Fruit fly (Drosophila melanogaster) whole organism, larva: Measurements from ENCODE around the gene CG9727.

ENCODE experiments used
- noc ChIP-seq: fragments of 200-800 bp; sonication (Bioruptor generic); optimal IDR thresholded peaks from 3 replicates; lab custom pipeline; 2019; ENCODE audit warnings: missing biosample characterization, mild to moderate bottlenecking, missing genetic modification characterization, moderate library complexity

The CG9727 gene

dm6 chr3R:6456140-6457054, at the start of gene CG9727:
Gene CG9727 (minus strand): TSS chr3R:6456676.
- no peak for TF ChIP-seq noc (tag; lab: Kevin White, UChicago)

dm6 chr3R:6504408-6504807, 47.9 kb upstream of the CG9727 start:
- TF ChIP-seq noc (tag; lab: Kevin White, UChicago): no peak

dm6 chr3R:6495938-6496337, 39.5 kb upstream of the CG9727 start:
- no peak for TF ChIP-seq noc (tag; lab: Kevin White, UChicago)

dm6 chr3R:6481740-6482443, 25.4 kb upstream of the CG9727 start:
- TF ChIP-seq noc (tag; lab: Kevin White, UChicago): no peak

- no peak for TF ChIP-seq noc (tag; lab: Kevin White, UChicago)
Observed at dm6 chr3R:6477877-6478361, 21.4 kb upstream of the CG9727 start, which contains the start of gene CG15186. Gene CG15186 (plus strand): TSS chr3R:6478311.

dm6 chr3R:6476429-6476828, 20.0 kb upstream of the CG9727 start:
- no peak for TF ChIP-seq noc (tag; lab: Kevin White, UChicago)

dm6 chr3R:6474430-6474829, 18.0 kb upstream of the CG9727 start:
- TF ChIP-seq noc (tag; lab: Kevin White, UChicago): no peak

dm6 chr3R:6468351-6468685, 11.8 kb upstream of the CG9727 start, which contains the start of gene Neurochondrin:
Gene Neurochondrin (plus strand): TSS chr3R:6468437.
- TF ChIP-seq noc (tag; lab: Kevin White, UChicago): no peak

dm6 chr3R:6467646-6468350, 11.3 kb upstream of the CG9727 start:
- TF ChIP-seq noc (tag; lab: Kevin White, UChicago): no peak

dm6 chr3R:6462978-6463377, 6.5 kb upstream of the CG9727 start:
- no peak for TF ChIP-seq noc (tag; lab: Kevin White, UChicago)

- no peak for TF ChIP-seq noc (tag; lab: Kevin White, UChicago)
Observed at dm6 chr3R:6460589-6461141, 4.2 kb upstream of the CG9727 start.

dm6 chr3R:6457055-6457391, 547 bp upstream of the CG9727 start, which contains the start of gene Zif:
Gene Zif (plus strand): TSS chr3R:6457088.
- TF ChIP-seq noc (tag; lab: Kevin White, UChicago): peak; percentile 28

dm6 chr3R:6436643-6437042, 19.8 kb downstream of the CG9727 start:
- TF ChIP-seq noc (tag; lab: Kevin White, UChicago): no peak

dm6 chr3R:6435761-6436318, 20.6 kb downstream of the CG9727 start:
- no peak for TF ChIP-seq noc (tag; lab: Kevin White, UChicago)

- no peak for TF ChIP-seq noc (tag; lab: Kevin White, UChicago)
Observed at dm6 chr3R:6435219-6435618, 21.3 kb downstream of the CG9727 start.
